Worm (Caenorhabditis elegans) whole organism, late embryonic: ENCODE measurements around the gene C14A4.8.

Source experiments
- F13H6.1 ChIP-seq: sonication (generic microtip); optimal IDR thresholded peaks from 2 replicates; lab custom pipeline; 2016; ENCODE audit warnings: missing genetic modification characterization, missing compliant biosample characterization
- K02D7.2 ChIP-seq: sonication (generic microtip); optimal IDR thresholded peaks from 2 replicates; lab custom pipeline; 2017; ENCODE audit warnings: mild to moderate bottlenecking, missing genetic modification characterization, missing compliant biosample characterization
- T23F11.4 ChIP-seq: fragments of 200-800 bp; sonication (Bioruptor generic); optimal IDR thresholded peaks from 2 replicates; lab custom pipeline; 2018; ENCODE audit warnings: mild to moderate bottlenecking, missing genetic modification characterization, missing compliant biosample characterization
- Y22D7AL.16 ChIP-seq: sonication (generic microtip); optimal IDR thresholded peaks from 2 replicates; lab custom pipeline; 2016; ENCODE audit warnings: missing genetic modification characterization, missing compliant biosample characterization
- ahr-1 ChIP-seq: sonication (generic microtip); optimal IDR thresholded peaks from 2 replicates; lab custom pipeline; 2016; ENCODE audit warnings: missing genetic modification characterization, missing compliant biosample characterization
- ceh-18 ChIP-seq: sonication (generic microtip); optimal IDR thresholded peaks from 2 replicates; lab custom pipeline; 2016; ENCODE audit warnings: missing genetic modification characterization, missing compliant biosample characterization
- ceh-19 ChIP-seq: fragments of 200-800 bp; sonication (Bioruptor generic); optimal IDR thresholded peaks from 2 replicates; lab custom pipeline; 2018; ENCODE audit warnings: mild to moderate bottlenecking, missing genetic modification characterization, missing compliant biosample characterization
- ceh-2 ChIP-seq: sonication (generic microtip); optimal IDR thresholded peaks from 2 replicates; lab custom pipeline; 2016; ENCODE audit warnings: missing genotype, missing genetic modification characterization, missing compliant biosample characterization
- ceh-22 ChIP-seq: sonication (generic microtip); optimal IDR thresholded peaks from 2 replicates; lab custom pipeline; 2017; ENCODE audit warnings: missing biosample characterization, missing genetic modification characterization
- ceh-24 ChIP-seq: sonication (generic microtip); optimal IDR thresholded peaks from 2 replicates; lab custom pipeline; 2016; ENCODE audit warnings: mild to moderate bottlenecking, missing genetic modification characterization, missing compliant biosample characterization
- ceh-30 ChIP-seq: fragments of 150-350 bp; optimal IDR thresholded peaks from 2 replicates; lab custom pipeline; 2014; ENCODE audit warnings: missing biosample characterization, missing genetic modification characterization
- ceh-45 ChIP-seq: fragments of 200-800 bp; sonication (Bioruptor generic); IDR thresholded peaks from 2 replicates; pipeline ENCODE4 v1.3.6; 2022; ENCODE audit warnings: missing genetic modification reagents, missing genetic modification characterization, missing compliant biosample characterization
- ceh-6 ChIP-seq: fragments of 200-800 bp; sonication (Bioruptor generic); optimal IDR thresholded peaks from 2 replicates; lab custom pipeline; 2018; ENCODE audit warnings: mild to moderate bottlenecking, missing genetic modification characterization, missing compliant biosample characterization
- ceh-9 ChIP-seq: sonication (generic microtip); optimal IDR thresholded peaks from 2 replicates; lab custom pipeline; 2016; ENCODE audit warnings: mild to moderate bottlenecking, missing genetic modification characterization, inconsistent platforms, missing compliant biosample characterization
- che-1 ChIP-seq: sonication (generic microtip); optimal IDR thresholded peaks from 2 replicates; lab custom pipeline; 2016; ENCODE audit warnings: mild to moderate bottlenecking, missing genetic modification characterization, missing compliant biosample characterization
- elt-2 ChIP-seq: sonication (generic microtip); optimal IDR thresholded peaks from 2 replicates; lab custom pipeline; 2016; ENCODE audit warnings: missing genetic modification reagents, missing genetic modification characterization, missing compliant biosample characterization
- elt-4 ChIP-seq: sonication (generic microtip); optimal IDR thresholded peaks from 2 replicates; lab custom pipeline; 2016; ENCODE audit warnings: missing genetic modification characterization, missing compliant biosample characterization
- fkh-10 ChIP-seq: fragments of 150-350 bp; optimal IDR thresholded peaks from 2 replicates; lab custom pipeline; 2014; ENCODE audit warnings: missing biosample characterization, missing genetic modification reagents, missing genetic modification characterization
- fkh-6 ChIP-seq: sonication (generic microtip); optimal IDR thresholded peaks from 2 replicates; lab custom pipeline; 2016; ENCODE audit warnings: missing genetic modification characterization, missing compliant biosample characterization
- gmeb-2 ChIP-seq: sonication (generic microtip); optimal IDR thresholded peaks from 2 replicates; lab custom pipeline; 2016; ENCODE audit warnings: missing genetic modification characterization, inconsistent platforms, missing compliant biosample characterization
- hlh-13 ChIP-seq: fragments of 200-800 bp; sonication (Bioruptor generic); optimal IDR thresholded peaks from 2 replicates; lab custom pipeline; 2018; ENCODE audit warnings: mild to moderate bottlenecking, missing genetic modification characterization, missing compliant biosample characterization
- hlh-15 ChIP-seq: sonication (generic microtip); optimal IDR thresholded peaks from 2 replicates; lab custom pipeline; 2016; ENCODE audit warnings: missing genetic modification characterization, missing compliant biosample characterization
- hlh-6 ChIP-seq: sonication (generic microtip); optimal IDR thresholded peaks from 2 replicates; lab custom pipeline; 2016; ENCODE audit warnings: missing genotype, missing genetic modification characterization, missing compliant biosample characterization
- hlh-8 ChIP-seq: sonication (generic microtip); optimal IDR thresholded peaks from 2 replicates; lab custom pipeline; 2016; ENCODE audit warnings: missing genotype, missing genetic modification characterization, missing compliant biosample characterization
- lin-11 ChIP-seq: fragments of 200-800 bp; sonication (Bioruptor generic); optimal IDR thresholded peaks from 2 replicates; lab custom pipeline; 2018; ENCODE audit warnings: mild to moderate bottlenecking, missing genetic modification characterization, missing compliant biosample characterization
- madf-2 ChIP-seq: sonication (generic microtip); optimal IDR thresholded peaks from 2 replicates; lab custom pipeline; 2017; ENCODE audit warnings: missing genetic modification characterization, missing compliant biosample characterization
- nfya-1 ChIP-seq: sonication (generic microtip); optimal IDR thresholded peaks from 2 replicates; lab custom pipeline; 2017; ENCODE audit warnings: missing genetic modification characterization, mild to moderate bottlenecking, missing compliant biosample characterization, antibody characterized with exemption, moderate library complexity
- nhr-232 ChIP-seq: sonication (generic microtip); optimal IDR thresholded peaks from 2 replicates; lab custom pipeline; 2016; ENCODE audit warnings: missing genetic modification characterization, missing compliant biosample characterization
- npax-4 ChIP-seq: sonication (generic microtip); optimal IDR thresholded peaks from 2 replicates; lab custom pipeline; 2016; ENCODE audit warnings: missing genetic modification characterization, missing compliant biosample characterization
- pag-3 ChIP-seq: sonication (generic microtip); optimal IDR thresholded peaks from 2 replicates; lab custom pipeline; 2016; ENCODE audit warnings: missing compliant biosample characterization, missing genetic modification characterization, borderline replicate concordance
- pat-9 ChIP-seq: fragments of 200-800 bp; sonication (Bioruptor generic); optimal IDR thresholded peaks from 2 replicates; lab custom pipeline; 2018; ENCODE audit warnings: mild to moderate bottlenecking, missing genetic modification characterization, moderate library complexity, missing compliant biosample characterization
- pax-1 ChIP-seq: fragments of 150-350 bp; optimal IDR thresholded peaks from 2 replicates; lab custom pipeline; 2014; ENCODE audit warnings: missing biosample characterization, missing genetic modification characterization
- pha-2 ChIP-seq: sonication (generic microtip); optimal IDR thresholded peaks from 2 replicates; lab custom pipeline; 2017; ENCODE audit warnings: mild to moderate bottlenecking, missing genetic modification characterization, missing compliant biosample characterization
- pros-1 ChIP-seq: fragments of 150-350 bp; optimal IDR thresholded peaks from 2 replicates; lab custom pipeline; 2014; ENCODE audit warnings: missing biosample characterization, missing genetic modification reagents, missing genetic modification characterization
- ref-2 ChIP-seq: sonication (generic microtip); optimal IDR thresholded peaks from 2 replicates; lab custom pipeline; 2016; ENCODE audit warnings: missing genetic modification characterization, missing compliant biosample characterization
- rnt-1 ChIP-seq: sonication (generic microtip); optimal IDR thresholded peaks from 2 replicates; lab custom pipeline; 2016; ENCODE audit warnings: missing genetic modification characterization, missing compliant biosample characterization
- sox-2 ChIP-seq: fragments of 200-800 bp; sonication (Bioruptor generic); IDR thresholded peaks from 2 replicates; pipeline ENCODE4 v1.3.6; 2022; ENCODE audit warnings: missing genetic modification reagents, missing genetic modification characterization, missing compliant biosample characterization
- sox-4 ChIP-seq: sonication (generic microtip); optimal IDR thresholded peaks from 2 replicates; lab custom pipeline; 2017; ENCODE audit warnings: mild to moderate bottlenecking, missing genetic modification characterization, inconsistent platforms, missing compliant biosample characterization
- syd-9 ChIP-seq: sonication (generic microtip); optimal IDR thresholded peaks from 2 replicates; lab custom pipeline; 2016; ENCODE audit warnings: mild to moderate bottlenecking, missing genetic modification characterization, moderate library complexity, missing compliant biosample characterization
- tbx-2 ChIP-seq: sonication (generic microtip); optimal IDR thresholded peaks from 2 replicates; lab custom pipeline; 2016; ENCODE audit warnings: missing genetic modification characterization, missing compliant biosample characterization
- unc-42 ChIP-seq: sonication (generic microtip); optimal IDR thresholded peaks from 2 replicates; lab custom pipeline; 2016; ENCODE audit warnings: missing genotype, missing genetic modification characterization, missing compliant biosample characterization
- unc-55 ChIP-seq: sonication (generic microtip); optimal IDR thresholded peaks from 2 replicates; lab custom pipeline; 2017; ENCODE audit warnings: missing biosample characterization, missing genetic modification reagents, missing genetic modification characterization
- unc-86 ChIP-seq: sonication (generic microtip); optimal IDR thresholded peaks from 2 replicates; lab custom pipeline; 2016; ENCODE audit warnings: missing genetic modification characterization, missing compliant biosample characterization

The C14A4.8 gene

ce11 chrII:10548778-10549671, 48.9 kb downstream of the C14A4.8 start (continued):
- TF ChIP-seq rnt-1 (tag; lab: Kevin White, UChicago): peak; percentile 67
- no peak for TF ChIP-seq hlh-13 (GFP tag; lab: Kevin White, UChicago)
- no peak for TF ChIP-seq ceh-30 (tag; lab: Kevin White, UChicago)
- TF ChIP-seq pat-9: no peak
- TF ChIP-seq unc-86 (tag; lab: Kevin White, UChicago): no peak
- peak; percentile 2 for TF ChIP-seq gmeb-2
- no peak for TF ChIP-seq hlh-6
- TF ChIP-seq fkh-6 (tag; lab: Kevin White, UChicago): no peak
- no peak for TF ChIP-seq pag-3 (tag; lab: Kevin White, UChicago)
- peak; percentile 42 for TF ChIP-seq pax-1 (tag; lab: Kevin White, UChicago)
- peak; percentile 73 for TF ChIP-seq pros-1
- no peak for TF ChIP-seq hlh-15 (tag; lab: Kevin White, UChicago)
- peak; percentile 70 for TF ChIP-seq unc-42 (tag; lab: Kevin White, UChicago)
- no peak for TF ChIP-seq elt-2 (tag; lab: Kevin White, UChicago)
- TF ChIP-seq pha-2 (tag; lab: Kevin White, UChicago): peak; percentile 42
- no peak for TF ChIP-seq ceh-45
- no peak for TF ChIP-seq ceh-9 (tag; lab: Kevin White, UChicago)
- no peak for TF ChIP-seq sox-2 (GFP tag; lab: Robert Waterston, UW)
- TF ChIP-seq ahr-1 (tag; lab: Kevin White, UChicago): no peak
- peak; percentile 62 for TF ChIP-seq tbx-2 (tag; lab: Kevin White, UChicago)
- TF ChIP-seq nfya-1: peak; percentile 94
- TF ChIP-seq fkh-10 (GFP tag; lab: Kevin White, UChicago): no peak
- no peak for TF ChIP-seq ceh-2 (tag; lab: Kevin White, UChicago)
- TF ChIP-seq nhr-232: no peak
- TF ChIP-seq ceh-6 (GFP tag; lab: Kevin White, UChicago): no peak
- TF ChIP-seq che-1 (tag; lab: Kevin White, UChicago): no peak
- TF ChIP-seq elt-4 (tag; lab: Kevin White, UChicago): no peak
- no peak for TF ChIP-seq ceh-24 (tag; lab: Kevin White, UChicago)
- TF ChIP-seq unc-55 (GFP tag; lab: Kevin White, UChicago): peak; percentile 28
- TF ChIP-seq ceh-19: no peak
- TF ChIP-seq ceh-18 (tag; lab: Kevin White, UChicago): peak; percentile 88
- peak; percentile 18 for TF ChIP-seq madf-2 (tag; lab: Kevin White, UChicago)
- TF ChIP-seq ref-2 (tag; lab: Kevin White, UChicago): peak; percentile 90
- no peak for TF ChIP-seq ceh-22
- TF ChIP-seq npax-4 (tag; lab: Kevin White, UChicago): no peak
- TF ChIP-seq hlh-8: no peak
- TF ChIP-seq sox-4 (tag; lab: Kevin White, UChicago): no peak
- peak; percentile 31 for TF ChIP-seq F13H6.1 (tag; lab: Kevin White, UChicago)
- TF ChIP-seq Y22D7AL.16: no peak
- peak; percentile 25 for TF ChIP-seq syd-9 (tag; lab: Kevin White, UChicago)
- TF ChIP-seq K02D7.2: no peak
- TF ChIP-seq T23F11.4 (GFP tag; lab: Kevin White, UChicago): peak; percentile 30
- no peak for TF ChIP-seq lin-11 (tag; lab: Kevin White, UChicago)
- TF ChIP-seq, all 69 proteins: peak for 30
